Worm (Caenorhabditis elegans) whole organism, early embryonic: ENCODE measurements around the gene K09E9.1.

Experiments used
- B0310.2 ChIP-seq: sonication (generic microtip); optimal IDR thresholded peaks from 2 replicates; lab custom pipeline; 2016; ENCODE audit warnings: mild to moderate bottlenecking, missing genetic modification characterization, missing compliant biosample characterization
- aly-1 ChIP-seq: sonication (generic microtip); optimal IDR thresholded peaks from 2 replicates; lab custom pipeline; 2016; ENCODE audit warnings: missing genetic modification characterization, missing compliant biosample characterization
- ama-1 ChIP-seq: fragments of 150-350 bp; optimal IDR thresholded peaks from 2 replicates; lab custom pipeline; 2014
- ceh-13 ChIP-seq: fragments of 200-800 bp; sonication (Bioruptor generic); optimal IDR thresholded peaks from 2 replicates; lab custom pipeline; 2018; ENCODE audit warnings: mild to moderate bottlenecking, missing genetic modification characterization, missing compliant biosample characterization
- ets-7 ChIP-seq: sonication (generic microtip); optimal IDR thresholded peaks from 2 replicates; lab custom pipeline; 2016; ENCODE audit warnings: missing genotype, missing genetic modification characterization, missing compliant biosample characterization
- hmbx-1 ChIP-seq: sonication (generic microtip); optimal IDR thresholded peaks from 2 replicates; lab custom pipeline; 2016; ENCODE audit warnings: mild to moderate bottlenecking, missing genetic modification characterization, missing compliant biosample characterization
- tbx-37 ChIP-seq: fragments of 200-800 bp; sonication (Bioruptor generic); conservative IDR thresholded peaks from 2 replicates; pipeline ENCODE4 v1.3.6; 2022; ENCODE audit warnings: missing genetic modification reagents, missing genetic modification characterization, missing compliant biosample characterization
- tra-4 ChIP-seq: sonication (generic microtip); optimal IDR thresholded peaks from 2 replicates; lab custom pipeline; 2017; ENCODE audit warnings: missing genetic modification characterization, missing compliant biosample characterization

DNA sequence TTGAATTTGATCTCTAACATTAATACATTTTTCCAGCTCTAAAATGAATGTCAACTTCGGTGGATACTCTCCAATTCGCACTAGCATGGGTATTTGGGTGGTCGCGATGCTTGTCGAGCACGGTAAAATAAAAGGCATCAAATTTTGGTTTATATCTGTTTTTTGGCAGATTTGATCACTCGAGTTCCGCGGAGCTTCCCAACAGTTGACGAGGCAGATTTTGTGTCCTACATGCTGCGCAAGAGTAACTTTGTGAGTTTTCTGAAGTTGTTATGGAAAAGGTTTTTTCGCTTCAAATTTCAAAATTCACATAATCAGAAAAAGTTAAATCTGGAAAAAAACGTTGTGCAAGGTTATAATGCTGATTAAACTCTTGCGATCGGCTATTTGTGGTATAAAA is 21.1 kb downstream of the K09E9.1 start:
- TF ChIP-seq ama-1 (lab: Kevin White, UChicago) = no peak
- no peak for TF ChIP-seq B0310.2 (tag; lab: Kevin White, UChicago)
- no peak for TF ChIP-seq tra-4
- no peak for TF ChIP-seq aly-1 (tag; lab: Kevin White, UChicago)
- TF ChIP-seq ceh-13 (GFP tag; lab: Kevin White, UChicago) = no peak
- no peak for TF ChIP-seq tbx-37
- TF ChIP-seq ets-7 (tag; lab: Kevin White, UChicago) = no peak
- no peak for TF ChIP-seq hmbx-1 (tag; lab: Kevin White, UChicago)
